Worm (Caenorhabditis elegans): ENCODE data around the gene mig-13.

DNA sequence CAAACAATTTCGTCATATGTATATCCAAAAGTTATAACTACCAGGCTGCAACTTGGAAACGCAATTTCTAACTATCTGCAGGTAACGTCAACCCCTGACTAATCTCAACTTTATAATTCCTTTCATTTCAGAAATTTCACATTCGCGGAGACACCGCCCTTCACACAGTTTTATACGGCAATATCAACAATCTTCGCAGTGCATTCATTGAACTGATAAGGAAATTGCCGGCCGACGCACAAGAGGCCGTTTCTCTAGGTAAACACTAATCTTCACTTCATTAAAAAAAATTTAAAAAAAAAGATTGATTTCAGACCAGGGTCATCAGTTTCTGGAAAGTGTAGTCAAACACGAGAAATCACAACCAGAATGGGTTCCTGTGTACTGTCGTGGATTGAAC lies 18.9 kb upstream of the mig-13 start:
- no peak for TF ChIP-seq ztf-4 (tag; optimal IDR thresholded peaks at IDR 0.05)
- TF ChIP-seq R02D3.7 (tag; optimal IDR thresholded peaks at IDR 0.05), result no peak
- TF ChIP-seq ama-1 (optimal IDR thresholded peaks at IDR 0.05), result no peak
- TF ChIP-seq skn-1 (tag; optimal IDR thresholded peaks at IDR 0.05), result no peak
